Worm (Caenorhabditis elegans): ENCODE measurements around the gene T24E12.13.

The T24E12.13 gene

ce11 chrII:3775719-3776118, 11.5 kb upstream of the T24E12.13 start, which contains the start of gene T24E12.3:
T24E12.3 (plus strand) TSS chrII:3776019.
- TF ChIP-seq ztf-28 (GFP tag; IDR thresholded peaks at IDR 0.05) (no peak), nhr-90 (tag; optimal IDR thresholded peaks at IDR 0.05) (no peak), let-526 (GFP tag; IDR thresholded peaks at IDR 0.05) (no peak), lsy-27 (tag; optimal IDR thresholded peaks at IDR 0.05; ENCODE audit: borderline replicate concordance, insufficient read depth) (no peak), gei-17 (GFP tag; optimal IDR thresholded peaks at IDR 0.05) (no peak), T07F8.4 (tag; optimal IDR thresholded peaks at IDR 0.05) (no peak), hlh-12 (tag; optimal IDR thresholded peaks at IDR 0.05) (no peak), nhr-80 (tag; optimal IDR thresholded peaks at IDR 0.05) (no peak), F33H1.4 (GFP tag; IDR thresholded peaks at IDR 0.05) (no peak), F52B5.7 (tag; optimal IDR thresholded peaks at IDR 0.05) (no peak), F57C9.4 (tag; optimal IDR thresholded peaks at IDR 0.05) (no peak), C06A6.2 (GFP tag; conservative IDR thresholded peaks at IDR 0.05) (no peak)

- no peak for TF ChIP-seq Y95B8A.8 (GFP tag; IDR thresholded peaks at IDR 0.05)
Measured at ce11 chrII:3777802-3778201, 9.4 kb upstream of the T24E12.13 start.

- no peak for TF ChIP-seq bed-1 (GFP tag; IDR thresholded peaks at IDR 0.05)
- TF ChIP-seq D2030.7 (GFP tag; IDR thresholded peaks at IDR 0.05) = no peak
- no peak for TF ChIP-seq ama-1 (optimal IDR thresholded peaks at IDR 0.05)
- TF ChIP-seq ama-1 (GFP tag; optimal IDR thresholded peaks at IDR 0.05) = no peak
- TF ChIP-seq F23B12.7 (tag; optimal IDR thresholded peaks at IDR 0.05; ENCODE audit: insufficient read depth) = no peak
- TF ChIP-seq unc-62 (GFP tag; optimal IDR thresholded peaks at IDR 0.05) = no peak
- TF ChIP-seq atf-7 (tag; optimal IDR thresholded peaks at IDR 0.05) = no peak
- no peak for TF ChIP-seq K11D2.4 (GFP tag; IDR thresholded peaks at IDR 0.05)
- TF ChIP-seq akir-1 (GFP tag; optimal IDR thresholded peaks at IDR 0.05) = no peak
- no peak for TF ChIP-seq lsy-27 (tag; optimal IDR thresholded peaks at IDR 0.05; ENCODE audit: borderline replicate concordance, insufficient read depth)
- no peak for TF ChIP-seq sdz-38 (tag; optimal IDR thresholded peaks at IDR 0.05)
- no peak for TF ChIP-seq ekl-4 (GFP tag; IDR thresholded peaks at IDR 0.05)
- TF ChIP-seq efl-1 (GFP tag; optimal IDR thresholded peaks at IDR 0.05) = no peak
- no peak for TF ChIP-seq ZK185.1 (tag; optimal IDR thresholded peaks at IDR 0.05; ENCODE audit: poor library complexity, severe bottlenecking)
- no peak for TF ChIP-seq F55B11.4 (tag; optimal IDR thresholded peaks at IDR 0.05; ENCODE audit: borderline replicate concordance, insufficient read depth)
- TF ChIP-seq tbp1 (GFP tag; optimal IDR thresholded peaks at IDR 0.05) = no peak
- TF ChIP-seq F39B2.1 (GFP tag; IDR thresholded peaks at IDR 0.05) = no peak
- no peak for TF ChIP-seq T26A5.8 (tag; optimal IDR thresholded peaks at IDR 0.05)
- no peak for TF ChIP-seq dpff-1 (tag; optimal IDR thresholded peaks at IDR 0.05)
- no peak for TF ChIP-seq B0035.1 (tag; optimal IDR thresholded peaks at IDR 0.05)
- no peak for TF ChIP-seq xnd-1 (tag; optimal IDR thresholded peaks at IDR 0.05)
Measured at ce11 chrII:3779463-3779862, 7.8 kb upstream of the T24E12.13 start, which contains the start of gene T24E12.11. T24E12.11 (minus strand) TSS chrII:3779563.

- TF ChIP-seq hrde-1 (tag; optimal IDR thresholded peaks at IDR 0.05; ENCODE audit: borderline replicate concordance) = no peak
Measured at ce11 chrII:3781238-3781637, 6.0 kb upstream of the T24E12.13 start.

Measured in whole organism, young adult.